Worm (Caenorhabditis elegans): Measurements from ENCODE around the gene C44B11.4.

- no peak for TF ChIP-seq hlh-6 (tag; optimal IDR thresholded peaks at IDR 0.05)
- TF ChIP-seq C08G9.2 (tag; optimal IDR thresholded peaks at IDR 0.05) = no peak
- TF ChIP-seq tbx-2 (tag; optimal IDR thresholded peaks at IDR 0.05) = no peak
- TF ChIP-seq elt-4 (tag; optimal IDR thresholded peaks at IDR 0.05) = no peak
- no peak for TF ChIP-seq pha-2 (tag; optimal IDR thresholded peaks at IDR 0.05)
- no peak for TF ChIP-seq elt-2 (tag; optimal IDR thresholded peaks at IDR 0.05)
- TF ChIP-seq nhr-11 (tag; optimal IDR thresholded peaks at IDR 0.05) = no peak
- TF ChIP-seq pag-3 (tag; optimal IDR thresholded peaks at IDR 0.05; ENCODE audit: borderline replicate concordance) = no peak
- no peak for TF ChIP-seq ref-2 (tag; optimal IDR thresholded peaks at IDR 0.05)
- TF ChIP-seq odd-2 (tag; optimal IDR thresholded peaks at IDR 0.05) = no peak
These were observed 42.4 kb upstream of the C44B11.4 start, which contains the start of gene mks-1 for ce11 chrIII:3185980-3186379.

Measured in whole organism, late embryonic.